Worm (Caenorhabditis elegans) whole organism, L1 larva: Measurements from ENCODE around the gene elpc-4.

Experiments used
- ceh-63 ChIP-seq: fragments of 200-800 bp; sonication (Bioruptor generic); optimal IDR thresholded peaks from 2 replicates; lab custom pipeline; 2018; ENCODE audit warnings: mild to moderate bottlenecking, missing genetic modification characterization, missing compliant biosample characterization
- ces-1 ChIP-seq: fragments of 150-350 bp; optimal IDR thresholded peaks from 2 replicates; lab custom pipeline; 2014; ENCODE audit warnings: missing biosample characterization, missing genetic modification reagents, missing genetic modification characterization
- hlh-17 ChIP-seq: fragments of 200-800 bp; sonication (Bioruptor generic); optimal IDR thresholded peaks from 2 replicates; lab custom pipeline; 2018; ENCODE audit warnings: missing genetic modification characterization, mild to moderate bottlenecking, missing compliant biosample characterization, moderate library complexity, borderline replicate concordance
- hlh-4 ChIP-seq: sonication (generic microtip); optimal IDR thresholded peaks from 2 replicates; lab custom pipeline; 2016; ENCODE audit warnings: mild to moderate bottlenecking, missing genetic modification characterization, missing compliant biosample characterization
- lin-39 ChIP-seq: fragments of 150-350 bp; optimal IDR thresholded peaks from 2 replicates; lab custom pipeline; 2014; ENCODE audit warnings: missing biosample characterization, missing genetic modification reagents, missing genetic modification characterization
- mdl-1 ChIP-seq, 2 experiments: fragments of 150-350 bp; optimal IDR thresholded peaks; 2 replicates each; lab custom pipeline; 2014 to 2017; ENCODE audit warnings: missing biosample characterization in 2 of 2, missing genetic modification characterization in 2 of 2, inconsistent platforms in 1 of 2
- nhr-11 ChIP-seq: fragments of 150-350 bp; optimal IDR thresholded peaks from 2 replicates; lab custom pipeline; 2014; ENCODE audit warnings: missing biosample characterization, missing genetic modification characterization
- nhr-12 ChIP-seq: sonication (generic microtip); optimal IDR thresholded peaks from 2 replicates; lab custom pipeline; 2017; ENCODE audit warnings: missing biosample characterization, missing genetic modification characterization
- nhr-237 ChIP-seq: fragments of 150-350 bp; optimal IDR thresholded peaks from 2 replicates; lab custom pipeline; 2014; ENCODE audit warnings: missing biosample characterization, missing genetic modification characterization
- snpc-4 ChIP-seq: fragments of 150-350 bp; optimal IDR thresholded peaks from 2 replicates; lab custom pipeline; 2014; ENCODE audit warnings: missing biosample characterization, missing genetic modification characterization
- swsn-7 ChIP-seq: sonication (generic microtip); optimal IDR thresholded peaks from 2 replicates; lab custom pipeline; 2016; ENCODE audit warnings: missing genetic modification characterization, missing compliant biosample characterization
- unc-62 ChIP-seq: fragments of 150-350 bp; optimal IDR thresholded peaks from 2 replicates; lab custom pipeline; 2014; ENCODE audit warnings: missing biosample characterization, missing genetic modification reagents, missing genetic modification characterization
- vab-15 ChIP-seq: sonication (generic microtip); optimal IDR thresholded peaks from 2 replicates; lab custom pipeline; 2017; ENCODE audit warnings: missing genotype, mild to moderate bottlenecking, missing genetic modification characterization, missing compliant biosample characterization

DNA sequence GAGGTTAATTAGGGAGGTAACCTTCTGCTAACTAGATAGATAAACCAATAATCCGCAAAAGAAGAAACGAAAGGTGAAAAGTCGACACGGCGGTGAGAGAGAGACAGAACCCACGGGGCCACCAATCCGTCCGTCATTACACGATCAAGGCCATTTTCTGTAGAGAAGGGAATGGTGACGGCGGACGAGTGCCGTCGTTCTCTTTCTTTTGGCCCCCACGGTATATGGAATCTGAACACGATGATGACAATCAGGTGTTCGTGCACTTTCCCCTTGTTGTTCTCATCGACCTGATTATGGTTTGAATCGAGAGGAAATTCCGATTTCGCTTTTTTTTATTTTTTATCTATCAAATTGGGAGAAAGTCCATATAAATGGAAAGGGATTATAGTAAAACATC, 7.4 kb upstream of the elpc-4 start:
- TF ChIP-seq unc-62 (GFP tag; lab: Kevin White, UChicago): no peak
- no peak for TF ChIP-seq nhr-237
- no peak for TF ChIP-seq hlh-4 (tag; lab: Kevin White, UChicago)
- no peak for TF ChIP-seq mdl-1 (tag; optimal IDR thresholded peaks at IDR 0.05; lab: Kevin White, UChicago)
- TF ChIP-seq hlh-17: no peak
- no peak for TF ChIP-seq nhr-12 (tag; lab: Kevin White, UChicago)
- no peak for TF ChIP-seq nhr-11 (tag; lab: Kevin White, UChicago)
- TF ChIP-seq vab-15 (tag; lab: Kevin White, UChicago): no peak
- TF ChIP-seq ces-1: no peak
- no peak for TF ChIP-seq lin-39 (tag; lab: Kevin White, UChicago)
- TF ChIP-seq swsn-7: no peak
- TF ChIP-seq ceh-63: no peak
- TF ChIP-seq snpc-4: no peak
